Worm (Caenorhabditis elegans) whole organism, L4/young adult: ENCODE measurements around the gene D1054.8.

Experiments used
- W03F9.2 ChIP-seq: fragments of 150-350 bp; optimal IDR thresholded peaks from 2 replicates; lab custom pipeline; 2014; ENCODE audit warnings: missing biosample characterization, missing genetic modification characterization
- dao-5 ChIP-seq: sonication (generic microtip); optimal IDR thresholded peaks from 2 replicates; lab custom pipeline; 2016; ENCODE audit warnings: missing genotype, missing genetic modification characterization, moderate library complexity, missing compliant biosample characterization
- him-1 ChIP-seq: sonication (generic microtip); optimal IDR thresholded peaks from 2 replicates; lab custom pipeline; 2016; ENCODE audit warnings: missing genotype, missing genetic modification reagents, missing genetic modification characterization, missing compliant biosample characterization

DNA sequence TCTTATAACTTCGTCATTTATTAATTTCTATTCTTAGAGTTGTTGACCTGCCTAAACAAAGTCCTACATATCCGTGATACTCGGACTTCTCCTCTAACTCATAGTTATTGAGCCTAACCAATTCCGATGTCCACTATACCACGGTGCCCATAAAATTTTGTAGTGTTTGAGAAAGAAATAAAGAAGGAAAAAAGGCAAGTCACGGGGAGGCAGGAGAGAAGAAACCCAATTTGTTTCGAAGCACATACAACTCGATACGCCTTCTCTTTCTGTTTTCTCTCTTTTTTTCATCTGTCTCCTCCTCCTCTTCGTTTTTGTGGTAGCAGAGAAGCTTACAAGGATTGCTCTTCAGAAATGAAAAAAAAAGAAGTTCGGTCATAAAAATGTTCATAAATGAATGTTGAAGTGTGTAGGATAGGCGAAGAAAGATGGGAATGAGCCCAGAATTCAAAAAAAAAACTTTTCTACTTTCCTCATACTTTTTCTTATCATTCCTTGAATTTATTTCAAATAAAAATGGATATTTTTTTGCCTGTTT is 50.6 kb downstream of the D1054.8 start:
- TF ChIP-seq W03F9.2 (tag; lab: Kevin White, UChicago) (no peak), him-1 (tag; lab: Kevin White, UChicago) (no peak), dao-5 (tag; lab: Kevin White, UChicago) (no peak)
